Fruit fly (Drosophila melanogaster) whole organism, prepupa: ENCODE measurements around the gene CG6689.

Experiments
- CG11902 ChIP-seq: fragments of 200-800 bp; sonication (Bioruptor generic); optimal IDR thresholded peaks from 3 replicates; lab custom pipeline; 2016; ENCODE audit warnings: missing biosample characterization, missing genetic modification characterization
- CG6163 ChIP-seq: fragments of 200-800 bp; sonication (Bioruptor generic); IDR thresholded peaks from 3 replicates; pipeline ENCODE4 v1.3.6; 2022; ENCODE audit warnings: missing biosample characterization, missing genetic modification characterization
- Hr39 ChIP-seq: fragments of 200-800 bp; sonication (Bioruptor generic); optimal IDR thresholded peaks from 2 replicates; lab custom pipeline; 2016; ENCODE audit warnings: missing biosample characterization, missing genetic modification characterization
- cyc ChIP-seq: fragments of 200-800 bp; sonication (Bioruptor generic); optimal IDR thresholded peaks from 3 replicates; lab custom pipeline; 2016; ENCODE audit warnings: missing biosample characterization, missing genetic modification characterization

- TF ChIP-seq Hr39 (GFP tag; lab: Kevin White, UChicago) = no peak
- TF ChIP-seq CG11902 (GFP tag; lab: Kevin White, UChicago) = no peak
- no peak for TF ChIP-seq cyc
- no peak for TF ChIP-seq CG6163 (GFP tag; lab: Robert Waterston, UW)
Observed at dm6 chr3R:11260966-11261530, 41.2 kb upstream of the CG6689 start.
